Worm (Caenorhabditis elegans) whole organism, late embryonic: ENCODE results near the gene asp-18.
A peak's percentile ranks its signal among the peaks of the same experiment; 100 is the strongest.

ENCODE experiments used
- K09A11.1 ChIP-seq: sonication (generic microtip); optimal IDR thresholded peaks from 2 replicates; lab custom pipeline; 2017; ENCODE audit warnings: antibody characterized with exemption, mild to moderate bottlenecking, missing genetic modification characterization, missing compliant biosample characterization; ENCODE audit not compliant: insufficient read depth
- T23F11.4 ChIP-seq: fragments of 200-800 bp; sonication (Bioruptor generic); optimal IDR thresholded peaks from 2 replicates; lab custom pipeline; 2018; ENCODE audit warnings: mild to moderate bottlenecking, missing genetic modification characterization, missing compliant biosample characterization
- Y22D7AL.16 ChIP-seq: sonication (generic microtip); optimal IDR thresholded peaks from 2 replicates; lab custom pipeline; 2016; ENCODE audit warnings: missing genetic modification characterization, missing compliant biosample characterization
- ahr-1 ChIP-seq: sonication (generic microtip); optimal IDR thresholded peaks from 2 replicates; lab custom pipeline; 2016; ENCODE audit warnings: missing genetic modification characterization, missing compliant biosample characterization
- ceh-19 ChIP-seq: fragments of 200-800 bp; sonication (Bioruptor generic); optimal IDR thresholded peaks from 2 replicates; lab custom pipeline; 2018; ENCODE audit warnings: mild to moderate bottlenecking, missing genetic modification characterization, missing compliant biosample characterization
- ceh-22 ChIP-seq: sonication (generic microtip); optimal IDR thresholded peaks from 2 replicates; lab custom pipeline; 2017; ENCODE audit warnings: missing biosample characterization, missing genetic modification characterization
- ceh-31 ChIP-seq: sonication (generic microtip); optimal IDR thresholded peaks from 2 replicates; lab custom pipeline; 2016; ENCODE audit warnings: missing genetic modification characterization, missing compliant biosample characterization
- ceh-34 ChIP-seq: sonication (generic microtip); optimal IDR thresholded peaks from 2 replicates; lab custom pipeline; 2016; ENCODE audit warnings: mild to moderate bottlenecking, missing genetic modification characterization, missing compliant biosample characterization
- ceh-6 ChIP-seq: fragments of 200-800 bp; sonication (Bioruptor generic); optimal IDR thresholded peaks from 2 replicates; lab custom pipeline; 2018; ENCODE audit warnings: mild to moderate bottlenecking, missing genetic modification characterization, missing compliant biosample characterization
- ceh-9 ChIP-seq: sonication (generic microtip); optimal IDR thresholded peaks from 2 replicates; lab custom pipeline; 2016; ENCODE audit warnings: mild to moderate bottlenecking, missing genetic modification characterization, inconsistent platforms, missing compliant biosample characterization
- dmd-4 ChIP-seq: sonication (generic microtip); optimal IDR thresholded peaks from 2 replicates; lab custom pipeline; 2016; ENCODE audit warnings: borderline replicate concordance, missing genetic modification characterization, missing compliant biosample characterization
- fax-1 ChIP-seq: sonication (generic microtip); optimal IDR thresholded peaks from 2 replicates; lab custom pipeline; 2016; ENCODE audit warnings: missing genotype, missing genetic modification characterization, missing compliant biosample characterization
- hlh-13 ChIP-seq: fragments of 200-800 bp; sonication (Bioruptor generic); optimal IDR thresholded peaks from 2 replicates; lab custom pipeline; 2018; ENCODE audit warnings: mild to moderate bottlenecking, missing genetic modification characterization, missing compliant biosample characterization
- hlh-30 ChIP-seq: sonication (generic microtip); optimal IDR thresholded peaks from 2 replicates; lab custom pipeline; 2017; ENCODE audit warnings: antibody characterized with exemption, missing genetic modification characterization, missing compliant biosample characterization; ENCODE audit not compliant: insufficient read depth
- nfya-1 ChIP-seq: sonication (generic microtip); optimal IDR thresholded peaks from 2 replicates; lab custom pipeline; 2017; ENCODE audit warnings: missing genetic modification characterization, mild to moderate bottlenecking, missing compliant biosample characterization, antibody characterized with exemption, moderate library complexity
- nhr-11 ChIP-seq: fragments of 150-350 bp; optimal IDR thresholded peaks from 2 replicates; lab custom pipeline; 2014; ENCODE audit warnings: missing biosample characterization, missing genetic modification characterization
- nhr-232 ChIP-seq: sonication (generic microtip); optimal IDR thresholded peaks from 2 replicates; lab custom pipeline; 2016; ENCODE audit warnings: missing genetic modification characterization, missing compliant biosample characterization
- pat-9 ChIP-seq: fragments of 200-800 bp; sonication (Bioruptor generic); optimal IDR thresholded peaks from 2 replicates; lab custom pipeline; 2018; ENCODE audit warnings: mild to moderate bottlenecking, missing genetic modification characterization, moderate library complexity, missing compliant biosample characterization
- pha-4 ChIP-seq: fragments of 150-350 bp; optimal IDR thresholded peaks from 2 replicates; lab custom pipeline; 2018; ENCODE audit warnings: missing biosample characterization, missing genetic modification reagents, missing genetic modification characterization
- ref-2 ChIP-seq: sonication (generic microtip); optimal IDR thresholded peaks from 2 replicates; lab custom pipeline; 2016; ENCODE audit warnings: missing genetic modification characterization, missing compliant biosample characterization
- rnt-1 ChIP-seq: sonication (generic microtip); optimal IDR thresholded peaks from 2 replicates; lab custom pipeline; 2016; ENCODE audit warnings: missing genetic modification characterization, missing compliant biosample characterization
- sox-2 ChIP-seq: fragments of 200-800 bp; sonication (Bioruptor generic); IDR thresholded peaks from 2 replicates; pipeline ENCODE4 v1.3.6; 2022; ENCODE audit warnings: missing genetic modification reagents, missing genetic modification characterization, missing compliant biosample characterization
- syd-9 ChIP-seq: sonication (generic microtip); optimal IDR thresholded peaks from 2 replicates; lab custom pipeline; 2016; ENCODE audit warnings: mild to moderate bottlenecking, missing genetic modification characterization, moderate library complexity, missing compliant biosample characterization
- tbx-2 ChIP-seq: sonication (generic microtip); optimal IDR thresholded peaks from 2 replicates; lab custom pipeline; 2016; ENCODE audit warnings: missing genetic modification characterization, missing compliant biosample characterization
- ttx-3 ChIP-seq: sonication (generic microtip); optimal IDR thresholded peaks from 2 replicates; lab custom pipeline; 2016; ENCODE audit warnings: missing genetic modification reagents, missing genetic modification characterization, missing compliant biosample characterization
- unc-3 ChIP-seq, 2 experiments: fragments of 200-800 bp in 1 of 2; sonication (Bioruptor generic) in 1 of 2; sonication (generic microtip) in 1 of 2; conservative IDR thresholded peaks in 1 of 2; optimal IDR thresholded peaks in 1 of 2; 2 replicates each; pipeline versions ENCODE4 v1.3.6 to Lab custom; 2016 to 2022; ENCODE audit warnings: missing compliant biosample characterization in 2 of 2, missing genetic modification characterization in 2 of 2, missing genetic modification reagents in 1 of 2
- unc-86 ChIP-seq: sonication (generic microtip); optimal IDR thresholded peaks from 2 replicates; lab custom pipeline; 2016; ENCODE audit warnings: missing genetic modification characterization, missing compliant biosample characterization
- zip-5 ChIP-seq: sonication (generic microtip); optimal IDR thresholded peaks from 2 replicates; lab custom pipeline; 2016; ENCODE audit warnings: missing genetic modification characterization, missing compliant biosample characterization
- ztf-16 ChIP-seq: sonication (generic microtip); optimal IDR thresholded peaks from 2 replicates; lab custom pipeline; 2017; ENCODE audit warnings: missing genetic modification characterization, missing compliant biosample characterization

The asp-18 gene

ce11 chrV:18719956-18720489 is 11.5 kb downstream of the asp-18 start, which contains the start of gene Y17D7C.2 (continued):
- TF ChIP-seq syd-9 (tag; lab: Kevin White, UChicago) (peak; percentile 21), hlh-30 (tag; lab: Kevin White, UChicago) (no peak)
- TF ChIP-seq, all 69 proteins: peak for 12

ce11 chrV:18719412-18719811 is 12.1 kb downstream of the asp-18 start:
- TF ChIP-seq fax-1 (tag; lab: Kevin White, UChicago), result no peak
- TF ChIP-seq ztf-16 (tag; lab: Kevin White, UChicago), result peak; percentile 32
- TF ChIP-seq ceh-34 (tag; lab: Kevin White, UChicago), result no peak

ce11 chrV:18712118-18712517 is 19.4 kb downstream of the asp-18 start:
- TF ChIP-seq ceh-6 (GFP tag; lab: Kevin White, UChicago), result peak; percentile 28
- TF ChIP-seq rnt-1 (tag; lab: Kevin White, UChicago), result peak; percentile 67
- TF ChIP-seq ceh-22, result no peak
- TF ChIP-seq pha-4 (tag; lab: Kevin White, UChicago), result no peak
- no peak for TF ChIP-seq ttx-3 (tag; lab: Kevin White, UChicago)
- no peak for TF ChIP-seq nhr-11 (tag; lab: Kevin White, UChicago)
- TF ChIP-seq nfya-1 (tag; lab: Kevin White, UChicago), result no peak
- peak; percentile 7 for TF ChIP-seq pat-9 (tag; lab: Kevin White, UChicago)
- peak; percentile 6 for TF ChIP-seq hlh-13 (GFP tag; lab: Kevin White, UChicago)
- peak; percentile 12 for TF ChIP-seq nhr-232 (tag; lab: Kevin White, UChicago)

- TF ChIP-seq ahr-1, result no peak
- no peak for TF ChIP-seq syd-9 (tag; lab: Kevin White, UChicago)
- TF ChIP-seq tbx-2, result no peak
- TF ChIP-seq unc-86 (tag; lab: Kevin White, UChicago), result no peak
- TF ChIP-seq T23F11.4 (GFP tag; lab: Kevin White, UChicago), result no peak
- TF ChIP-seq, all 69 proteins: peak for 0
Observed at ce11 chrV:18711362-18711761, 20.1 kb downstream of the asp-18 start.

ce11 chrV:18710045-18710490 is 21.4 kb downstream of the asp-18 start:
- TF ChIP-seq dmd-4 (peak; percentile 69), K09A11.1 (tag; lab: Kevin White, UChicago) (peak; percentile 16), syd-9 (tag; lab: Kevin White, UChicago) (peak; percentile 7), ceh-9 (tag; lab: Kevin White, UChicago) (no peak), ref-2 (tag; lab: Kevin White, UChicago) (peak; percentile 45), zip-5 (tag; lab: Kevin White, UChicago) (peak; percentile 14), nfya-1 (tag; lab: Kevin White, UChicago) (peak; percentile 58), ceh-31 (tag; lab: Kevin White, UChicago) (peak; percentile 39), Y22D7AL.16 (no peak), unc-3 (GFP tag; conservative IDR thresholded peaks at IDR 0.05; lab: Robert Waterston, UW) (no peak), unc-3 (tag; optimal IDR thresholded peaks at IDR 0.05; lab: Kevin White, UChicago) (peak; percentile 9), ceh-19 (peak; percentile 12)

ce11 chrV:18709203-18709860 is 22.1 kb downstream of the asp-18 start, which contains the start of gene Y17D7C.6:
Y17D7C.6 (plus strand) TSS chrV:18709810.
- TF ChIP-seq ztf-16 (tag; lab: Kevin White, UChicago) (no peak), sox-2 (GFP tag; lab: Robert Waterston, UW) (no peak), ref-2 (tag; lab: Kevin White, UChicago) (no peak), ceh-19 (peak; percentile 15)
